Worm (Caenorhabditis elegans) whole organism, L3 larva: ENCODE measurements around the gene F36D4.6.

ENCODE experiments used
- R02D3.7 ChIP-seq: fragments of 150-350 bp; optimal IDR thresholded peaks from 2 replicates; lab custom pipeline; 2014; ENCODE audit warnings: missing biosample characterization, missing genetic modification characterization
- ama-1 ChIP-seq: fragments of 150-350 bp; optimal IDR thresholded peaks from 2 replicates; lab custom pipeline; 2018
- ceh-28 ChIP-seq: fragments of 150-350 bp; optimal IDR thresholded peaks from 2 replicates; lab custom pipeline; 2014; ENCODE audit warnings: missing biosample characterization, missing genetic modification reagents, missing genetic modification characterization
- ceh-82 ChIP-seq: fragments of 150-350 bp; optimal IDR thresholded peaks from 2 replicates; lab custom pipeline; 2014; ENCODE audit warnings: missing biosample characterization, missing genetic modification characterization
- ceh-9 ChIP-seq: sonication (generic microtip); optimal IDR thresholded peaks from 2 replicates; lab custom pipeline; 2018; ENCODE audit warnings: missing biosample characterization, missing genetic modification characterization
- daf-12 ChIP-seq: fragments of 150-350 bp; optimal IDR thresholded peaks from 2 replicates; lab custom pipeline; 2014; ENCODE audit warnings: missing biosample characterization, missing genetic modification reagents, missing genetic modification characterization
- elt-1 ChIP-seq: fragments of 150-350 bp; optimal IDR thresholded peaks from 2 replicates; lab custom pipeline; 2014; ENCODE audit warnings: missing biosample characterization, missing genetic modification characterization
- eor-1 ChIP-seq, 2 experiments: fragments of 150-350 bp; optimal IDR thresholded peaks; 2 replicates each; lab custom pipeline; 2014 to 2018; ENCODE audit warnings: missing biosample characterization in 2 of 2, missing genetic modification characterization in 2 of 2
- fkh-10 ChIP-seq: sonication (generic microtip); optimal IDR thresholded peaks from 2 replicates; lab custom pipeline; 2017; ENCODE audit warnings: missing biosample characterization, missing genetic modification reagents, missing genetic modification characterization
- fkh-2 ChIP-seq: fragments of 150-350 bp; optimal IDR thresholded peaks from 2 replicates; lab custom pipeline; 2014; ENCODE audit warnings: missing biosample characterization, missing genetic modification reagents, missing genetic modification characterization
- fos-1 ChIP-seq: fragments of 150-350 bp; optimal IDR thresholded peaks from 2 replicates; lab custom pipeline; 2014; ENCODE audit warnings: missing biosample characterization, missing genetic modification characterization
- hmg-11 ChIP-seq: sonication (generic microtip); optimal IDR thresholded peaks from 2 replicates; lab custom pipeline; 2016; ENCODE audit warnings: missing genetic modification characterization, missing compliant biosample characterization
- lin-15B ChIP-seq: fragments of 150-350 bp; optimal IDR thresholded peaks from 2 replicates; lab custom pipeline; 2014; ENCODE audit warnings: missing biosample characterization, missing genetic modification characterization
- lin-39 ChIP-seq: fragments of 150-350 bp; optimal IDR thresholded peaks from 2 replicates; lab custom pipeline; 2018; ENCODE audit warnings: missing biosample characterization, missing genetic modification reagents, missing genetic modification characterization
- nfya-1 ChIP-seq: sonication (generic microtip); optimal IDR thresholded peaks from 2 replicates; lab custom pipeline; 2017; ENCODE audit warnings: missing genetic modification characterization, mild to moderate bottlenecking, missing compliant biosample characterization, antibody characterized with exemption, moderate library complexity; ENCODE audit not compliant: insufficient read depth
- nhr-11 ChIP-seq: fragments of 150-350 bp; optimal IDR thresholded peaks from 2 replicates; lab custom pipeline; 2014; ENCODE audit warnings: missing biosample characterization, missing genetic modification characterization
- nhr-12 ChIP-seq: fragments of 150-350 bp; optimal IDR thresholded peaks from 2 replicates; lab custom pipeline; 2014; ENCODE audit warnings: missing biosample characterization, missing genetic modification characterization
- nhr-25 ChIP-seq: sonication (generic microtip); optimal IDR thresholded peaks from 2 replicates; lab custom pipeline; 2017; ENCODE audit warnings: missing biosample characterization, missing genetic modification characterization
- nhr-43 ChIP-seq: sonication (generic microtip); optimal IDR thresholded peaks from 2 replicates; lab custom pipeline; 2016; ENCODE audit warnings: mild to moderate bottlenecking, missing genetic modification characterization, missing compliant biosample characterization; ENCODE audit not compliant: poor library complexity, severe bottlenecking
- nhr-67 ChIP-seq: fragments of 150-350 bp; optimal IDR thresholded peaks from 2 replicates; lab custom pipeline; 2014; ENCODE audit warnings: missing biosample characterization, missing genetic modification characterization
- nhr-76 ChIP-seq: fragments of 150-350 bp; sonication (generic microtip); optimal IDR thresholded peaks from 5 replicates; lab custom pipeline; 2014; ENCODE audit warnings: missing biosample characterization, missing genetic modification characterization
- nhr-77 ChIP-seq: fragments of 150-350 bp; optimal IDR thresholded peaks from 2 replicates; lab custom pipeline; 2014; ENCODE audit warnings: missing biosample characterization, missing genetic modification characterization
- pha-4 ChIP-seq: fragments of 150-350 bp; optimal IDR thresholded peaks from 2 replicates; lab custom pipeline; 2014; ENCODE audit warnings: missing biosample characterization, missing genetic modification reagents, missing genetic modification characterization
- pqm-1 ChIP-seq: fragments of 150-350 bp; optimal IDR thresholded peaks from 2 replicates; lab custom pipeline; 2017; ENCODE audit warnings: missing biosample characterization, missing genetic modification characterization, inconsistent platforms
- sea-2 ChIP-seq: fragments of 150-350 bp; sonication (generic microtip); optimal IDR thresholded peaks from 4 replicates; lab custom pipeline; 2014; ENCODE audit warnings: missing biosample characterization, missing genetic modification reagents, missing genetic modification characterization
- skn-1 ChIP-seq: fragments of 150-350 bp; optimal IDR thresholded peaks from 2 replicates; lab custom pipeline; 2014; ENCODE audit warnings: missing biosample characterization, missing genetic modification characterization
- snpc-4 ChIP-seq: fragments of 150-350 bp; optimal IDR thresholded peaks from 2 replicates; lab custom pipeline; 2014; ENCODE audit warnings: missing biosample characterization, missing genetic modification characterization
- unc-39 ChIP-seq: sonication (generic microtip); optimal IDR thresholded peaks from 4 replicates; lab custom pipeline; 2017; ENCODE audit warnings: missing biosample characterization, missing genetic modification characterization
- unc-62 ChIP-seq: fragments of 150-350 bp; sonication (generic microtip); optimal IDR thresholded peaks from 4 replicates; lab custom pipeline; 2014; ENCODE audit warnings: missing biosample characterization, missing genetic modification reagents, missing genetic modification characterization
- zag-1 ChIP-seq: fragments of 150-350 bp; optimal IDR thresholded peaks from 2 replicates; lab custom pipeline; 2014; ENCODE audit warnings: missing biosample characterization, missing genetic modification characterization
- ztf-11 ChIP-seq: fragments of 150-350 bp; optimal IDR thresholded peaks from 2 replicates; lab custom pipeline; 2014; ENCODE audit warnings: missing biosample characterization, missing genetic modification characterization

The F36D4.6 gene

ce11 chrV:9423539-9423938 is 3.4 kb downstream of the F36D4.6 start:
- TF ChIP-seq fkh-2 (tag; lab: Kevin White, UChicago) (no peak), nhr-25 (tag; lab: Kevin White, UChicago) (peak; percentile 24)

DNA sequence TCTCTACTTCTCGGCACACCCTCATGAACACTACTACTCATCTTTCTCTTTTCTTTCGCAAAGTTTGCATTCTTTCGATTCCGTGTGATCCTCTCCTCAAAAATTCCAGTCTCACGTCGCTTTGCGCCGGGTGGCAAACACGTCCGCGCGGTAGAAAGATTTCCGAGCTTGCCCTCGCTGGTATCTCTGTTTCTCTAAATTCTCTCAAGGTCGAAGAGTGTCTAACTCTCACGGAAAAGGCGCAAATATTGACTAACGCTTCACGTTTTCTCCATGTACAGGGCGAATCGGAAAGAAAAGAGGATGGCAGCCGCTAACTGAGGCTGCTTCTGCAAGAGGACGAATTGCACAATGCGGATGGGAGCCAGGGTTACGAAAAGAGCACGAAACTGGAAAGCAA is 4.2 kb downstream of the F36D4.6 start:
- TF ChIP-seq nfya-1 (tag; lab: Kevin White, UChicago) (peak; percentile 15), ceh-28 (tag; lab: Kevin White, UChicago) (no peak), nhr-25 (tag; lab: Kevin White, UChicago) (peak; percentile 40), pqm-1 (no peak), hmg-11 (peak; percentile 54), pha-4 (tag; lab: Kevin White, UChicago) (peak; percentile 30)

DNA sequence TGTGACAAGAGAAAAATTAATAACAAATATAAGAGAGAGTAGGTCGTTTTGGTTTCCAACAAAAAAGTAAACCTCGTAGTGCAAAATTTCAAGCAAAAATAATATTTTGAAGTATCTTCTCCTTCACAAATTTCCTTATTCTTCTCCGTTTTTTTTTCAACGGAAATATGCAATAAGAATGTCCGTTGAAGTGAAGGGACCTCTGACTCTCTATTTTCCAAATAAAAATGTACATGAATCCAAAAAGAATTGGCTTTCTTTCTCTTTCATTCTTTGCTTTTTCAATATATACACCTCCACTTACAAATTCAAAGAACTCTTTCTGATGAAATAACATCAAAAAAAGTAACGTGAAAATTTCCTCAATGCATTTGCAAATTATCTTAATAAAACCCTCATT is 10.4 kb downstream of the F36D4.6 start, which contains the start of gene F36D4.1:
TSS of gene F36D4.1 (plus strand) at position 301 of the 400 bp plus-strand sequence.
- TF ChIP-seq fos-1 (tag; lab: Kevin White, UChicago) (no peak), lin-15B (no peak), zag-1 (tag; lab: Kevin White, UChicago) (no peak), nhr-12 (no peak), R02D3.7 (no peak), skn-1 (tag; lab: Kevin White, UChicago) (no peak), ceh-82 (tag; lab: Kevin White, UChicago) (no peak), ceh-9 (tag; lab: Kevin White, UChicago) (no peak), fkh-2 (tag; lab: Kevin White, UChicago) (no peak), eor-1 (tag; optimal IDR thresholded peaks at IDR 0.05; lab: Kevin White, UChicago) (no peak), nhr-11 (tag; lab: Kevin White, UChicago) (no peak), snpc-4 (tag; lab: Kevin White, UChicago) (no peak), ceh-28 (tag; lab: Kevin White, UChicago) (no peak), nhr-67 (tag; lab: Kevin White, UChicago) (no peak), nhr-77 (tag; lab: Kevin White, UChicago) (no peak), ztf-11 (no peak)
- TF ChIP-seq, all 47 proteins: peak for 0

DNA sequence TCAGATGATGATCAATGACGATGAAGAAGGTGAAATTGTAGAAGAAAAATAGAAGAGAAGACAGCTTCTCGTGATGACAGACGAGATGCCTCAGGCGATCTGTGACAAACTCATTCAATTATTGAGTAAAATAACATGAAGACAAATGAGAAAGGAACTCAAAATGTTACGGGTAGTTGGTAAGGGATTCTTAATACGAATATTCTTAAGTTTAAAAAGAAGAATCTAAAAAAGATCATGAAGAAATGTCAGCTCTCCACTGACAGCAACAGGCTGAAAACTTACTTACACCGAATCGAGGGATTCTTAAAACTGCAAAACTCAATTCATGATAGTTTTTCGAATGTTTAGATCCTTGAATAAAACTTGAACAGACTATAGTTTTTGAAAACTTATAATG is 12.5 kb downstream of the F36D4.6 start, which contains the start of gene F36D4.4:
TSS of gene F36D4.4 (minus strand) at position 101 of the 400 bp plus-strand sequence.
- TF ChIP-seq nhr-25 (tag; lab: Kevin White, UChicago) (no peak), fos-1 (tag; lab: Kevin White, UChicago) (no peak), hmg-11 (no peak), elt-1 (no peak), daf-12 (no peak), lin-39 (tag; lab: Kevin White, UChicago) (no peak), skn-1 (tag; lab: Kevin White, UChicago) (no peak), unc-39 (tag; lab: Kevin White, UChicago) (no peak), snpc-4 (tag; lab: Kevin White, UChicago) (no peak), sea-2 (GFP tag; lab: Kevin White, UChicago) (no peak)

- TF ChIP-seq fkh-10 (GFP tag; lab: Kevin White, UChicago) (peak; percentile 42), nhr-67 (tag; lab: Kevin White, UChicago) (no peak), ama-1 (lab: Kevin White, UChicago) (no peak)
Measured at ce11 chrV:9408869-9409268, 18.1 kb downstream of the F36D4.6 start.

ce11 chrV:9406890-9407289 is 20.1 kb downstream of the F36D4.6 start:
- TF ChIP-seq nfya-1 (tag; lab: Kevin White, UChicago) (peak; percentile 8), pha-4 (tag; lab: Kevin White, UChicago) (peak; percentile 61), nhr-43 (no peak), nhr-25 (tag; lab: Kevin White, UChicago) (no peak), nhr-76 (tag; lab: Kevin White, UChicago) (no peak), daf-12 (no peak), pqm-1 (peak; percentile 55)

ce11 chrV:9399886-9400373 is 27.0 kb downstream of the F36D4.6 start, which contains the start of gene trpp-4:
Gene trpp-4 (plus strand): TSS chrV:9400327.
- TF ChIP-seq pha-4 (tag; lab: Kevin White, UChicago) (peak; percentile 17), hmg-11 (no peak), unc-62 (GFP tag; lab: Kevin White, UChicago) (no peak), R02D3.7 (no peak)
- TF ChIP-seq, all 47 proteins: peak for 1
